Worm (Caenorhabditis elegans) whole organism, L4/young adult: ENCODE measurements around the gene madd-3.

Source experiments
- W03F9.2 ChIP-seq: fragments of 150-350 bp; optimal IDR thresholded peaks from 2 replicates; lab custom pipeline; 2014; ENCODE audit warnings: missing biosample characterization, missing genetic modification characterization
- dao-5 ChIP-seq: sonication (generic microtip); optimal IDR thresholded peaks from 2 replicates; lab custom pipeline; 2016; ENCODE audit warnings: missing genotype, missing genetic modification characterization, moderate library complexity, missing compliant biosample characterization
- him-1 ChIP-seq: sonication (generic microtip); optimal IDR thresholded peaks from 2 replicates; lab custom pipeline; 2016; ENCODE audit warnings: missing genotype, missing genetic modification reagents, missing genetic modification characterization, missing compliant biosample characterization

ce11 chrX:14338896-14339295, 42.4 kb upstream of the madd-3 start:
- TF ChIP-seq him-1 (tag; lab: Kevin White, UChicago) (no peak), dao-5 (no peak), W03F9.2 (tag; lab: Kevin White, UChicago) (no peak)
